Fruit fly (Drosophila melanogaster): ENCODE data around the gene Sgp.

DNA sequence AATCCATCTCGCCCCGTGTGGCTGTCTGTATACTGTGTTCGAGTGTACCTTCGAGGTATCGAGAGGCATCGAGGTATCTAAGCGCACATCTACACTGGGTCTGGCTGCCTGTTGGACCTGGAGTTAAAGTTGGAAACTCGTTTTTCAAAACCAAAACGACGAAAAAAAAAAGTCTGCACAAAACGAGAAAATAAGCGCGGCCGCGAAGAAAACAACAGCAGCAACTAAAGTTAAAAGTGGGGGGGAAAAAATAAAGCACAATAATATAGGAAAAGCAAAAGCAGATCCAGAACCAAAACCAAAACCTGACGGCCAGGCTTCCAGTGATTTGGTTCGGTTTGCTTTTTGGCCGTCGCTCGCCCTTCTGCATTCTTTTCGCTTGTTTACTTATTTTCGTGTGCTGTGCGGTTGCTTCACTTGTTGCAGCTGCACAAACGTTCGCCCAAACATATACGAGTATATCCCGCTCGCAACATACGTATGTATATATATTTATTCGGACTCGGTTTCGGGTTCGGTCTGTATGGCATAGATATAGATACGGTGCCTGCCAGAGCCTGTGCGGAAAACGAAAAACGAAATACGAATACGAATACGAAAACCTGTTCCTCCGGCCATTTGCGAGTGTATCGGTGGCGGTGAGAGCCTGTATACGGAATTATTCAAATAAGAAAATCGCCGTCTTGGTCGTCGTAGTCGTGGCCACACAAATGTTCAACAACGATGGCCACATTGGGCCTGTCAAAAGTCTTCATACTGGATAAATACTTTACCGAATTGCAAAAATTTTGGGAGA lies 40.4 kb upstream of the Sgp start:
- TF ChIP-seq dl (GFP tag; optimal IDR thresholded peaks at IDR 0.05; ENCODE audit: insufficient read depth in 1 of 2, partially characterized antibody in 2 of 2) (no peak), h (GFP tag; optimal IDR thresholded peaks at IDR 0.05) (no peak)

Measured in whole organism, wandering third instar larva.